Fruit fly (Drosophila melanogaster) whole organism, embryonic: ENCODE data around the gene CG10011.
A peak's percentile ranks its signal among the peaks of the same experiment; 100 is the strongest.

Source experiments
- ATbp ChIP-seq: fragments of 200-800 bp; sonication (Bioruptor generic); optimal IDR thresholded peaks from 2 replicates; lab custom pipeline; 2017; ENCODE audit warnings: missing biosample characterization, mild to moderate bottlenecking, missing genetic modification characterization, missing genetic modification reagents
- Atf6 ChIP-seq: fragments of 200-800 bp; sonication (Bioruptor generic); IDR thresholded peaks from 2 replicates; pipeline ENCODE4 v1.3.6; 2022; ENCODE audit warnings: missing biosample characterization, missing genetic modification characterization
- Blimp-1 ChIP-seq: fragments of 200-800 bp; sonication (Bioruptor generic); optimal IDR thresholded peaks from 3 replicates; lab custom pipeline; 2018; ENCODE audit warnings: missing biosample characterization, missing genetic modification characterization, mild to moderate bottlenecking, moderate library complexity, missing genetic modification reagents
- Bteb2 ChIP-seq: fragments of 200-800 bp; sonication (Bioruptor generic); optimal IDR thresholded peaks from 2 replicates; lab custom pipeline; 2016; ENCODE audit warnings: missing biosample characterization, missing genetic modification characterization
- CG10321 ChIP-seq: fragments of 200-800 bp; sonication (Bioruptor generic); IDR thresholded peaks from 2 replicates; pipeline ENCODE4 v1.3.6; 2022; ENCODE audit warnings: missing biosample characterization, missing genetic modification characterization
- CG10462 ChIP-seq: fragments of 200-800 bp; sonication (Bioruptor generic); optimal IDR thresholded peaks from 2 replicates; lab custom pipeline; 2016; ENCODE audit warnings: missing biosample characterization, missing genetic modification characterization
- CG11247 ChIP-seq: fragments of 200-800 bp; sonication (Bioruptor generic); IDR thresholded peaks from 2 replicates; pipeline ENCODE4 v1.3.6; 2022; ENCODE audit warnings: missing biosample characterization, missing genetic modification characterization
- CG15696 ChIP-seq: fragments of 200-800 bp; sonication (Bioruptor generic); optimal IDR thresholded peaks from 2 replicates; lab custom pipeline; 2019; ENCODE audit warnings: missing biosample characterization, mild to moderate bottlenecking, missing genetic modification characterization, moderate library complexity
- CG17568 ChIP-seq: fragments of 200-800 bp; sonication (Bioruptor generic); optimal IDR thresholded peaks from 2 replicates; lab custom pipeline; 2018; ENCODE audit warnings: missing biosample characterization, mild to moderate bottlenecking, missing genetic modification characterization, moderate library complexity
- CG2129 ChIP-seq: fragments of 200-800 bp; sonication (Bioruptor generic); IDR thresholded peaks from 2 replicates; pipeline ENCODE4 v1.3.6; 2022; ENCODE audit warnings: missing biosample characterization, missing genetic modification characterization; ENCODE audit not compliant: partially characterized antibody
- CG4282 ChIP-seq: fragments of 200-800 bp; sonication (Bioruptor generic); optimal IDR thresholded peaks from 2 replicates; lab custom pipeline; 2016; ENCODE audit warnings: missing biosample characterization, missing genetic modification characterization
- CG5245 ChIP-seq: fragments of 200-800 bp; sonication (Bioruptor generic); optimal IDR thresholded peaks from 3 replicates; lab custom pipeline; 2016; ENCODE audit warnings: missing biosample characterization, missing genetic modification characterization
- CG7745 ChIP-seq: fragments of 200-800 bp; sonication (Bioruptor generic); optimal IDR thresholded peaks from 2 replicates; lab custom pipeline; 2018; ENCODE audit warnings: missing biosample characterization, mild to moderate bottlenecking, missing genetic modification characterization, moderate library complexity
- CG7786 ChIP-seq: fragments of 200-800 bp; sonication (Bioruptor generic); optimal IDR thresholded peaks from 2 replicates; lab custom pipeline; 2016; ENCODE audit warnings: missing biosample characterization, missing genetic modification characterization
- CG7963 ChIP-seq: fragments of 200-800 bp; sonication (Bioruptor generic); IDR thresholded peaks from 3 replicates; pipeline ENCODE4 v1.3.6; 2022; ENCODE audit warnings: missing biosample characterization, missing genetic modification characterization; ENCODE audit not compliant: partially characterized antibody
- CG8478 ChIP-seq: fragments of >200 bp; optimal IDR thresholded peaks from 2 replicates; lab custom pipeline; 2018
- CG9876 ChIP-seq: fragments of 200-800 bp; sonication (Bioruptor generic); optimal IDR thresholded peaks from 2 replicates; lab custom pipeline; 2016; ENCODE audit warnings: missing biosample characterization, missing genetic modification characterization
- CkIIα-i1 ChIP-seq: fragments of 200-800 bp; sonication (Bioruptor generic); IDR thresholded peaks from 2 replicates; pipeline ENCODE4 v1.3.6; 2022; ENCODE audit warnings: missing biosample characterization, missing genetic modification characterization
- D19B ChIP-seq: fragments of 200-800 bp; sonication (Bioruptor generic); optimal IDR thresholded peaks from 2 replicates; lab custom pipeline; 2017; ENCODE audit warnings: missing biosample characterization, mild to moderate bottlenecking, missing genetic modification characterization
- Dref ChIP-seq: fragments of 200-800 bp; sonication (Bioruptor generic); IDR thresholded peaks from 2 replicates; pipeline ENCODE4 v1.3.6; 2022; ENCODE audit warnings: missing biosample characterization, missing genetic modification characterization
- E2f2 ChIP-seq: fragments of 200-800 bp; sonication (Bioruptor generic); IDR thresholded peaks from 2 replicates; pipeline ENCODE4 v1.3.6; 2022; ENCODE audit warnings: missing biosample characterization, missing genetic modification characterization
- H2.0 ChIP-seq: fragments of 200-800 bp; sonication (Bioruptor generic); IDR thresholded peaks from 2 replicates; pipeline ENCODE4 v1.3.6; 2022; ENCODE audit warnings: missing biosample characterization, missing genetic modification characterization
- HHEX ChIP-seq: fragments of 200-800 bp; sonication (Bioruptor generic); optimal IDR thresholded peaks from 3 replicates; lab custom pipeline; 2017; ENCODE audit warnings: missing biosample characterization, mild to moderate bottlenecking, missing genetic modification characterization, missing genetic modification reagents
- HLH54F ChIP-seq: fragments of 200-800 bp; sonication (Bioruptor generic); optimal IDR thresholded peaks from 3 replicates; lab custom pipeline; 2016; ENCODE audit warnings: missing biosample characterization, missing genetic modification characterization
- Nf-YA ChIP-seq: fragments of 200-800 bp; sonication (Bioruptor generic); IDR thresholded peaks from 2 replicates; pipeline ENCODE4 v1.3.6; 2022; ENCODE audit warnings: missing biosample characterization, missing genetic modification characterization
- Rx ChIP-seq: fragments of 200-800 bp; sonication (Bioruptor generic); IDR thresholded peaks from 2 replicates; pipeline ENCODE4 v1.3.6; 2022; ENCODE audit warnings: missing biosample characterization, missing genetic modification characterization
- Six4 ChIP-seq: fragments of 200-800 bp; sonication (Bioruptor generic); optimal IDR thresholded peaks from 2 replicates; lab custom pipeline; 2016; ENCODE audit warnings: missing biosample characterization, missing genetic modification characterization
- Usf ChIP-seq: fragments of 200-800 bp; sonication (Bioruptor generic); optimal IDR thresholded peaks from 2 replicates; lab custom pipeline; 2017; ENCODE audit warnings: missing genotype, missing biosample characterization, missing genetic modification characterization
- al ChIP-seq: fragments of 200-800 bp; sonication (Bioruptor generic); IDR thresholded peaks from 2 replicates; pipeline ENCODE4 v1.3.6; 2022; ENCODE audit warnings: missing biosample characterization, missing genetic modification characterization
- ato ChIP-seq: fragments of 200-800 bp; sonication (Bioruptor generic); IDR thresholded peaks from 2 replicates; pipeline ENCODE4 v1.3.6; 2022; ENCODE audit warnings: missing biosample characterization, missing genetic modification characterization; ENCODE audit not compliant: partially characterized antibody
- bcd ChIP-seq: fragments of 200-800 bp; sonication (Bioruptor generic); optimal IDR thresholded peaks from 2 replicates; lab custom pipeline; 2017; ENCODE audit warnings: missing biosample characterization, mild to moderate bottlenecking, missing genetic modification characterization
- cg ChIP-seq: fragments of 200-800 bp; sonication (Bioruptor generic); optimal IDR thresholded peaks from 3 replicates; lab custom pipeline; 2019; ENCODE audit warnings: missing biosample characterization, mild to moderate bottlenecking, missing genetic modification characterization, moderate library complexity
- jumu ChIP-seq: fragments of 200-800 bp; sonication (Bioruptor generic); optimal IDR thresholded peaks from 3 replicates; lab custom pipeline; 2016; ENCODE audit warnings: missing biosample characterization, missing genetic modification characterization
- klu ChIP-seq: fragments of 200-800 bp; sonication (Bioruptor generic); IDR thresholded peaks from 2 replicates; pipeline ENCODE4 v1.3.6; 2022; ENCODE audit warnings: missing biosample characterization, missing genetic modification characterization
- mam ChIP-seq: fragments of 200-800 bp; sonication (Bioruptor generic); optimal IDR thresholded peaks from 3 replicates; lab custom pipeline; 2016; ENCODE audit warnings: missing biosample characterization, missing genetic modification characterization
- mld ChIP-seq: fragments of 200-800 bp; sonication (Bioruptor generic); IDR thresholded peaks from 3 replicates; pipeline ENCODE4 v1.3.6; 2022; ENCODE audit warnings: missing biosample characterization, missing genetic modification characterization; ENCODE audit not compliant: partially characterized antibody
- nau ChIP-seq: fragments of 200-800 bp; sonication (Bioruptor generic); optimal IDR thresholded peaks from 3 replicates; lab custom pipeline; 2017; ENCODE audit warnings: missing biosample characterization, mild to moderate bottlenecking, missing genetic modification characterization, missing genetic modification reagents
- nmo ChIP-seq: fragments of 200-800 bp; sonication (Bioruptor generic); optimal IDR thresholded peaks from 2 replicates; lab custom pipeline; 2018; ENCODE audit warnings: missing biosample characterization, mild to moderate bottlenecking, missing genetic modification characterization, moderate library complexity
- odd ChIP-seq: fragments of 200-800 bp; sonication (Bioruptor generic); optimal IDR thresholded peaks from 2 replicates; lab custom pipeline; 2017; ENCODE audit warnings: missing biosample characterization, mild to moderate bottlenecking, missing genetic modification characterization
- otp ChIP-seq: fragments of 200-800 bp; sonication (Bioruptor generic); IDR thresholded peaks from 3 replicates; pipeline ENCODE4, ENCODE4 v1.3.6; 2022; ENCODE audit warnings: missing biosample characterization, missing genetic modification characterization
- phol ChIP-seq: fragments of 200-800 bp; sonication (Bioruptor generic); optimal IDR thresholded peaks from 3 replicates; lab custom pipeline; 2018; ENCODE audit warnings: missing biosample characterization, mild to moderate bottlenecking, missing genetic modification characterization, moderate library complexity
- prd ChIP-seq, 3 experiments: fragments of >200 bp in 2 of 3; fragments of 200-800 bp in 1 of 3; sonication (Bioruptor generic) in 1 of 3; optimal IDR thresholded peaks in 2 of 3; IDR thresholded peaks in 1 of 3; 2 replicates in 2 of 3; 3 replicates in 1 of 3; pipeline versions ENCODE4 v1.3.6 to Lab custom; 2017 to 2022; ENCODE audit warnings: missing biosample characterization in 1 of 3, missing genetic modification characterization in 1 of 3
- rib ChIP-seq: fragments of 200-800 bp; sonication (Bioruptor generic); IDR thresholded peaks from 2 replicates; pipeline ENCODE4 v1.3.6; 2022; ENCODE audit warnings: missing biosample characterization, missing genetic modification characterization
- salm ChIP-seq: fragments of 200-800 bp; sonication (Bioruptor generic); optimal IDR thresholded peaks from 2 replicates; lab custom pipeline; 2018; ENCODE audit warnings: missing biosample characterization, mild to moderate bottlenecking, missing genetic modification characterization
- sc ChIP-seq, 3 experiments: fragments of >200 bp in 2 of 3; fragments of 200-800 bp in 1 of 3; sonication (Bioruptor generic) in 1 of 3; optimal IDR thresholded peaks; 2 replicates in 2 of 3; 3 replicates in 1 of 3; lab custom pipeline; 2017; ENCODE audit warnings: mild to moderate bottlenecking in 1 of 3, missing biosample characterization in 1 of 3, missing genetic modification characterization in 1 of 3, missing genetic modification reagents in 1 of 3
- vvl ChIP-seq: fragments of 200-800 bp; sonication (Bioruptor generic); IDR thresholded peaks from 2 replicates; pipeline ENCODE4 v1.3.6; 2022; ENCODE audit warnings: missing biosample characterization, missing genetic modification characterization
- wor ChIP-seq: fragments of 200-800 bp; sonication (Bioruptor generic); IDR thresholded peaks from 2 replicates; pipeline ENCODE4 v1.3.6; 2022; ENCODE audit warnings: missing biosample characterization, missing genetic modification characterization
- z ChIP-seq: fragments of 200-800 bp; sonication (Bioruptor generic); IDR thresholded peaks from 3 replicates; pipeline ENCODE4 v1.3.6; 2022; ENCODE audit warnings: missing biosample characterization, missing genetic modification characterization

Gene CG10011

DNA sequence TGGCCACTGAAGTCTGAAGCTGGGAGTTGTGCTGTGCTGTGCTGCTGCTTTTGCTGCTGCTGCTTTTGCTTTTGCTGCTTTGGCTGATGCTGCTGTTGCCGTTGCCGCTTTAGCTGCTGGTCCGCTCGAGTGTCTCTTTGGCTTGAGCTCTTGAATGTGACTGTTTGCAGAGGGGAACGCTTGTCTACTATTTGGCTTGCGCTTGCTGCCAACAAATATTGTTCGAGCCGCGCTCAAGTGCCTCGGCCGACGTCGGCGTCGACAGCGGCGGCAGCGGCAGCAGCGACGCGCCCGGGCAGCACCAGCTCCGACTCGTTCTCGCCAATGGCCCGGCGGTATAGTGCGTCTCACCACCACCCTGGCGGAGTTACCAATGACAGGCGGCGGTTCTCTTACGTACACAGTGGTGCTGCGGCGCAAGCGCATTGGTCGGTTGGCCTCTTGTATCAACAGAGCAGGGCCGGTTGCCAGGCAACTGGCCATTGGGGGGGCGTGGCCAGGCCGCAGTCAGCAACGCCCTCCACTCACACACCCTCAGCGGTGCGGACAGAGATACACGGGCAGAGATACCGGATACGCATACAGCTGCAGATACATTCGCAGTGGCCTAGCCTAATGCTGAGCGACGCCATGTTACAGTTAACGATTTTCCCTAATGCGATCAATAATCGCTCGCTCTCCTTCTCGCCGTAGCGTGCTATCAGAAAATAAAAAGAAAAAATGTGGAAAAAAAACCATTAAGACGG, 49.6 kb downstream of the CG10011 start, which contains the start of gene fkh (continued):
- TF ChIP-seq CG8478 (lab: Kevin White, UChicago) (peak; percentile 85), CG4282 (GFP tag; lab: Kevin White, UChicago) (peak; percentile 87), CG10321 (peak; percentile 87), HHEX (GFP tag; lab: Kevin White, UChicago) (peak; percentile 99), Six4 (GFP tag; lab: Kevin White, UChicago) (peak; percentile 75), ATbp (GFP tag; lab: Kevin White, UChicago) (peak; percentile 99), E2f2 (GFP tag; lab: Robert Waterston, UW) (peak; percentile 72; the same call in 1 of the 2 replicates), vvl (GFP tag; lab: Robert Waterston, UW) (peak; percentile 84), CG10462 (GFP tag; lab: Kevin White, UChicago) (peak; percentile 73), CG15696 (peak; percentile 81), odd (GFP tag; lab: Kevin White, UChicago) (peak; percentile 95), Bteb2 (GFP tag; lab: Kevin White, UChicago) (peak; percentile 79), bcd (GFP tag; lab: Kevin White, UChicago) (peak; percentile 92), z (GFP tag; lab: Robert Waterston, UW) (peak; percentile 73; the same call in 2 of the 3 replicates), CG7745 (tag; lab: Kevin White, UChicago) (peak; percentile 69), salm (peak; percentile 64), H2.0 (GFP tag; lab: Robert Waterston, UW) (0 out of 2 replicates have a peak, but pooled peaks have one; percentile 48), nau (GFP tag; lab: Kevin White, UChicago) (peak; percentile 99), sc (optimal IDR thresholded peaks at IDR 0.05; lab: Kevin White, UChicago) (no peak), sc (GFP tag; optimal IDR thresholded peaks at IDR 0.05; lab: Kevin White, UChicago) (peak; percentile 94), nmo (GFP tag; lab: Kevin White, UChicago) (peak; percentile 25), cg (GFP tag; lab: Kevin White, UChicago) (peak; percentile 98), Rx (GFP tag; lab: Robert Waterston, UW) (no peak), phol (tag; lab: Kevin White, UChicago) (peak; percentile 45), CG11247 (GFP tag; lab: Robert Waterston, UW) (peak; percentile 54), ato (GFP tag; lab: Robert Waterston, UW) (no peak), klu (GFP tag; lab: Robert Waterston, UW) (no peak), CG5245 (GFP tag; lab: Kevin White, UChicago) (peak; percentile 64), mam (GFP tag; lab: Kevin White, UChicago) (peak; percentile 83), Dref (GFP tag; lab: Robert Waterston, UW) (no peak; the same call in 1 of the 2 replicates), Nf-YA (peak; percentile 99), CG9876 (GFP tag; lab: Kevin White, UChicago) (peak; percentile 64), CG17568 (GFP tag; lab: Kevin White, UChicago) (peak; percentile 92), prd (optimal IDR thresholded peaks at IDR 0.05; lab: Kevin White, UChicago) (no peak), prd (GFP tag; IDR thresholded peaks at IDR 0.05; lab: Robert Waterston, UW) (peak; percentile 59; the same call in 2 of the 3 replicates), jumu (GFP tag; lab: Kevin White, UChicago) (peak; percentile 92), D19B (GFP tag; lab: Kevin White, UChicago) (peak; percentile 78), CG7963 (GFP tag; lab: Robert Waterston, UW) (no peak), Usf (GFP tag; lab: Kevin White, UChicago) (peak; percentile 39), otp (GFP tag; lab: Robert Waterston, UW) (peak; percentile 90), wor (GFP tag; lab: Robert Waterston, UW) (no peak), CG7786 (peak; percentile 92), HLH54F (GFP tag; lab: Kevin White, UChicago) (peak; percentile 81), Atf6 (GFP tag; lab: Robert Waterston, UW) (peak; percentile 89), rib (GFP tag; lab: Robert Waterston, UW) (peak; percentile 92), CkIIα-i1 (no peak), mld (no peak), CG2129 (GFP tag; lab: Robert Waterston, UW) (no peak), Blimp-1 (GFP tag; lab: Kevin White, UChicago) (peak; percentile 72), al (no peak)
